Fruit fly (Drosophila melanogaster): Measurements from ENCODE around the gene CG32037.
A peak's percentile ranks its signal among the peaks of the same experiment; 100 is the strongest.

Gene CG32037

dm6 chr3L:9461670-9462246 is 30.3 kb downstream of the CG32037 start (continued):
- TF ChIP-seq Oli (tag; optimal IDR thresholded peaks at IDR 0.05): peak; percentile 35
- TF ChIP-seq CG33213 (GFP tag; optimal IDR thresholded peaks at IDR 0.05): peak; percentile 29
- peak; percentile 47 for TF ChIP-seq unpg (GFP tag; optimal IDR thresholded peaks at IDR 0.05)
- TF ChIP-seq Mes4 (GFP tag; optimal IDR thresholded peaks at IDR 0.05): no peak
- no peak for TF ChIP-seq CG6175 (GFP tag; IDR thresholded peaks at IDR 0.05)
- no peak for TF ChIP-seq H15 (GFP tag; IDR thresholded peaks at IDR 0.05)
- peak; percentile 36; the same call in 1 of the 2 replicates for TF ChIP-seq Nf-YA (GFP tag; IDR thresholded peaks at IDR 0.05)
- TF ChIP-seq zen (tag; optimal IDR thresholded peaks at IDR 0.05): peak; percentile 89
- 0 out of 3 replicates have a peak, but pooled peaks have one; percentile 9 for TF ChIP-seq Aef1 (GFP tag; IDR thresholded peaks at IDR 0.05)
- TF ChIP-seq sna (GFP tag; IDR thresholded peaks at IDR 0.05; ENCODE audit: partially characterized antibody): no peak
- no peak for TF ChIP-seq CG3726 (GFP tag; IDR thresholded peaks at IDR 0.05)
- TF ChIP-seq CG7372 (GFP tag; IDR thresholded peaks at IDR 0.05): no peak
- TF ChIP-seq CG1792 (GFP tag; optimal IDR thresholded peaks at IDR 0.05): peak; percentile 26
- TF ChIP-seq lov (optimal IDR thresholded peaks at IDR 0.05): no peak
- TF ChIP-seq lov (GFP tag; IDR thresholded peaks at IDR 0.05): no peak
- no peak for TF ChIP-seq CG10209 (GFP tag; optimal IDR thresholded peaks at IDR 0.05)
- peak; percentile 62 for TF ChIP-seq CG32532 (GFP tag; IDR thresholded peaks at IDR 0.05)
- 0 out of 2 replicates have a peak, but pooled peaks have one; percentile 21 for TF ChIP-seq CG8765 (GFP tag; IDR thresholded peaks at IDR 0.05)
- no peak for TF ChIP-seq CG9437 (GFP tag; optimal IDR thresholded peaks at IDR 0.05)
- TF ChIP-seq CG6272 (GFP tag; IDR thresholded peaks at IDR 0.05): peak; percentile 39; the same call in 1 of the 2 replicates
- no peak for TF ChIP-seq BEAF-32 (GFP tag; optimal IDR thresholded peaks at IDR 0.05)
- peak; percentile 36 for TF ChIP-seq Atf6 (GFP tag; IDR thresholded peaks at IDR 0.05)
- peak; percentile 59 for TF ChIP-seq slbo (GFP tag; IDR thresholded peaks at IDR 0.05)
- TF ChIP-seq eve (GFP tag; optimal IDR thresholded peaks at IDR 0.05): no peak
- no peak for TF ChIP-seq CG7963 (GFP tag; IDR thresholded peaks at IDR 0.05; ENCODE audit: partially characterized antibody)
- no peak for TF ChIP-seq fd3F (GFP tag; optimal IDR thresholded peaks at IDR 0.05)
- peak; percentile 83 for TF ChIP-seq sd (tag; optimal IDR thresholded peaks at IDR 0.05)
- peak; percentile 65 for TF ChIP-seq CG17359 (tag; optimal IDR thresholded peaks at IDR 0.05)
- TF ChIP-seq pnt (GFP tag; optimal IDR thresholded peaks at IDR 0.05): no peak
- TF ChIP-seq CG12942 (GFP tag; optimal IDR thresholded peaks at IDR 0.05): no peak
- TF ChIP-seq chinmo (GFP tag; IDR thresholded peaks at IDR 0.05; ENCODE audit: partially characterized antibody): 0 out of 4 replicates have a peak, but pooled peaks have one; percentile 46
- peak; percentile 42 for TF ChIP-seq fd96Cb (tag; optimal IDR thresholded peaks at IDR 0.05)
- peak in 1 of 2 experiments; percentile 96 for TF ChIP-seq Trl (optimal IDR thresholded peaks at IDR 0.05)
- no peak for TF ChIP-seq Trl (GFP tag; optimal IDR thresholded peaks at IDR 0.05)
- no peak for TF ChIP-seq schlank (tag; optimal IDR thresholded peaks at IDR 0.05)
- TF ChIP-seq danr (GFP tag; IDR thresholded peaks at IDR 0.05): no peak
- 0 out of 3 replicates have a peak, but pooled peaks have one; percentile 18 for TF ChIP-seq HLH4C (GFP tag; IDR thresholded peaks at IDR 0.05; ENCODE audit: partially characterized antibody)
- no peak for TF ChIP-seq tup (GFP tag; optimal IDR thresholded peaks at IDR 0.05)
- 0 out of 2 replicates have a peak, but pooled peaks have one; percentile 9 for TF ChIP-seq seq (GFP tag; IDR thresholded peaks at IDR 0.05)
- no peak for TF ChIP-seq rib (GFP tag; IDR thresholded peaks at IDR 0.05)
- no peak for TF ChIP-seq odd (GFP tag; optimal IDR thresholded peaks at IDR 0.05)
- TF ChIP-seq Gsc (GFP tag; IDR thresholded peaks at IDR 0.05): 0 out of 2 replicates have a peak, but pooled peaks have one; percentile 27
- peak in 1 of 2 experiments; percentile 17 for TF ChIP-seq crp (GFP tag; optimal IDR thresholded peaks at IDR 0.05)
- TF ChIP-seq Usf (GFP tag; optimal IDR thresholded peaks at IDR 0.05): peak; percentile 8
- no peak for TF ChIP-seq CG8478 (optimal IDR thresholded peaks at IDR 0.05)
- TF ChIP-seq Atf3 (GFP tag; optimal IDR thresholded peaks at IDR 0.05): no peak
- TF ChIP-seq Optix (GFP tag; IDR thresholded peaks at IDR 0.05): no peak
- no peak for TF ChIP-seq CG2129 (GFP tag; IDR thresholded peaks at IDR 0.05; ENCODE audit: partially characterized antibody)
- no peak for TF ChIP-seq Chrac-16 (GFP tag; optimal IDR thresholded peaks at IDR 0.05)
- no peak for TF ChIP-seq Ssrp (tag; optimal IDR thresholded peaks at IDR 0.05)
- TF ChIP-seq CTCF (GFP tag; optimal IDR thresholded peaks at IDR 0.05): no peak

All from whole organism, embryonic.